Worm (Caenorhabditis elegans) whole organism, L3 larva: ENCODE results near the gene F57B7.2.

ENCODE experiments used
- R02D3.7 ChIP-seq: fragments of 150-350 bp; optimal IDR thresholded peaks from 2 replicates; lab custom pipeline; 2014; ENCODE audit warnings: missing biosample characterization, missing genetic modification characterization
- ZK546.5 ChIP-seq: sonication (generic microtip); optimal IDR thresholded peaks from 2 replicates; lab custom pipeline; 2017; ENCODE audit warnings: missing biosample characterization, missing genetic modification characterization
- ama-1 ChIP-seq: fragments of 150-350 bp; optimal IDR thresholded peaks from 2 replicates; lab custom pipeline; 2018
- ceh-28 ChIP-seq: fragments of 150-350 bp; optimal IDR thresholded peaks from 2 replicates; lab custom pipeline; 2014; ENCODE audit warnings: missing biosample characterization, missing genetic modification reagents, missing genetic modification characterization
- ceh-82 ChIP-seq: fragments of 150-350 bp; optimal IDR thresholded peaks from 2 replicates; lab custom pipeline; 2014; ENCODE audit warnings: missing biosample characterization, missing genetic modification characterization
- egl-5 ChIP-seq: fragments of 150-350 bp; optimal IDR thresholded peaks from 2 replicates; lab custom pipeline; 2017; ENCODE audit warnings: missing biosample characterization, missing genetic modification reagents, missing genetic modification characterization, inconsistent platforms
- elt-1 ChIP-seq: fragments of 150-350 bp; optimal IDR thresholded peaks from 2 replicates; lab custom pipeline; 2014; ENCODE audit warnings: missing biosample characterization, missing genetic modification characterization
- elt-2 ChIP-seq: sonication (generic microtip); optimal IDR thresholded peaks from 2 replicates; lab custom pipeline; 2016; ENCODE audit warnings: missing genetic modification reagents, mild to moderate bottlenecking, missing genetic modification characterization, missing compliant biosample characterization
- eor-1 ChIP-seq, 2 experiments: fragments of 150-350 bp; optimal IDR thresholded peaks; 2 replicates each; lab custom pipeline; 2014 to 2018; ENCODE audit warnings: missing biosample characterization in 2 of 2, missing genetic modification characterization in 2 of 2
- fkh-10 ChIP-seq: sonication (generic microtip); optimal IDR thresholded peaks from 2 replicates; lab custom pipeline; 2017; ENCODE audit warnings: missing biosample characterization, missing genetic modification reagents, missing genetic modification characterization
- fkh-2 ChIP-seq: fragments of 150-350 bp; optimal IDR thresholded peaks from 2 replicates; lab custom pipeline; 2014; ENCODE audit warnings: missing biosample characterization, missing genetic modification reagents, missing genetic modification characterization
- fos-1 ChIP-seq: fragments of 150-350 bp; optimal IDR thresholded peaks from 2 replicates; lab custom pipeline; 2014; ENCODE audit warnings: missing biosample characterization, missing genetic modification characterization
- hmg-11 ChIP-seq: sonication (generic microtip); optimal IDR thresholded peaks from 2 replicates; lab custom pipeline; 2016; ENCODE audit warnings: missing genetic modification characterization, missing compliant biosample characterization
- jun-1 ChIP-seq: fragments of 150-350 bp; optimal IDR thresholded peaks from 2 replicates; lab custom pipeline; 2014; ENCODE audit warnings: missing biosample characterization, missing genetic modification reagents, missing genetic modification characterization
- lin-15B ChIP-seq: fragments of 150-350 bp; optimal IDR thresholded peaks from 2 replicates; lab custom pipeline; 2014; ENCODE audit warnings: missing biosample characterization, missing genetic modification characterization
- mml-1 ChIP-seq: fragments of 150-350 bp; sonication (generic microtip); optimal IDR thresholded peaks from 3 replicates; lab custom pipeline; 2014; ENCODE audit warnings: missing biosample characterization, missing genetic modification characterization
- nhr-11 ChIP-seq: fragments of 150-350 bp; optimal IDR thresholded peaks from 2 replicates; lab custom pipeline; 2014; ENCODE audit warnings: missing biosample characterization, missing genetic modification characterization
- nhr-43 ChIP-seq: sonication (generic microtip); optimal IDR thresholded peaks from 2 replicates; lab custom pipeline; 2016; ENCODE audit warnings: mild to moderate bottlenecking, missing genetic modification characterization, missing compliant biosample characterization; ENCODE audit not compliant: poor library complexity, severe bottlenecking
- nhr-67 ChIP-seq: fragments of 150-350 bp; optimal IDR thresholded peaks from 2 replicates; lab custom pipeline; 2014; ENCODE audit warnings: missing biosample characterization, missing genetic modification characterization
- nhr-76 ChIP-seq: fragments of 150-350 bp; sonication (generic microtip); optimal IDR thresholded peaks from 5 replicates; lab custom pipeline; 2014; ENCODE audit warnings: missing biosample characterization, missing genetic modification characterization
- nhr-77 ChIP-seq: fragments of 150-350 bp; optimal IDR thresholded peaks from 2 replicates; lab custom pipeline; 2014; ENCODE audit warnings: missing biosample characterization, missing genetic modification characterization
- pha-4 ChIP-seq: fragments of 150-350 bp; optimal IDR thresholded peaks from 2 replicates; lab custom pipeline; 2014; ENCODE audit warnings: missing biosample characterization, missing genetic modification reagents, missing genetic modification characterization
- pqm-1 ChIP-seq: fragments of 150-350 bp; optimal IDR thresholded peaks from 2 replicates; lab custom pipeline; 2017; ENCODE audit warnings: missing biosample characterization, missing genetic modification characterization, inconsistent platforms
- sea-2 ChIP-seq: fragments of 150-350 bp; sonication (generic microtip); optimal IDR thresholded peaks from 4 replicates; lab custom pipeline; 2014; ENCODE audit warnings: missing biosample characterization, missing genetic modification reagents, missing genetic modification characterization
- skn-1 ChIP-seq: fragments of 150-350 bp; optimal IDR thresholded peaks from 2 replicates; lab custom pipeline; 2014; ENCODE audit warnings: missing biosample characterization, missing genetic modification characterization
- snpc-4 ChIP-seq: fragments of 150-350 bp; optimal IDR thresholded peaks from 2 replicates; lab custom pipeline; 2014; ENCODE audit warnings: missing biosample characterization, missing genetic modification characterization
- tbx-2 ChIP-seq: sonication (generic microtip); optimal IDR thresholded peaks from 2 replicates; lab custom pipeline; 2016; ENCODE audit warnings: mild to moderate bottlenecking, missing genetic modification characterization, missing compliant biosample characterization
- unc-62 ChIP-seq: fragments of 150-350 bp; sonication (generic microtip); optimal IDR thresholded peaks from 4 replicates; lab custom pipeline; 2014; ENCODE audit warnings: missing biosample characterization, missing genetic modification reagents, missing genetic modification characterization
- ztf-4 ChIP-seq: fragments of 150-350 bp; optimal IDR thresholded peaks from 2 replicates; lab custom pipeline; 2014; ENCODE audit warnings: missing biosample characterization, missing genetic modification characterization

Gene F57B7.2

ce11 chrV:11472209-11472608, 28.8 kb upstream of the F57B7.2 start, which contains the start of the genes nas-20 and nas-21:
TSS of gene nas-20 (minus strand) at chrV:11472309.
TSS of gene nas-21 (plus strand) at chrV:11472564.
- TF ChIP-seq skn-1 (tag; lab: Kevin White, UChicago): no peak
- TF ChIP-seq ama-1 (lab: Kevin White, UChicago): no peak
- no peak for TF ChIP-seq ztf-4 (tag; lab: Kevin White, UChicago)
- TF ChIP-seq fos-1 (tag; lab: Kevin White, UChicago): no peak
- TF ChIP-seq R02D3.7 (tag; lab: Kevin White, UChicago): no peak
- no peak for TF ChIP-seq nhr-67 (tag; lab: Kevin White, UChicago)
- TF ChIP-seq eor-1 (tag; optimal IDR thresholded peaks at IDR 0.05; lab: Kevin White, UChicago): no peak
- no peak for TF ChIP-seq nhr-76 (tag; lab: Kevin White, UChicago)
- no peak for TF ChIP-seq ZK546.5 (tag; lab: Kevin White, UChicago)

- TF ChIP-seq hmg-11 (tag; lab: Kevin White, UChicago): no peak
- no peak for TF ChIP-seq nhr-77 (tag; lab: Kevin White, UChicago)
- TF ChIP-seq fkh-2: no peak
- TF ChIP-seq nhr-67 (tag; lab: Kevin White, UChicago): no peak
- no peak for TF ChIP-seq nhr-76 (tag; lab: Kevin White, UChicago)
- TF ChIP-seq elt-2: peak; percentile 97
- peak; percentile 37 for TF ChIP-seq jun-1 (tag; lab: Kevin White, UChicago)
- no peak for TF ChIP-seq fkh-10
- TF ChIP-seq fos-1 (tag; lab: Kevin White, UChicago): no peak
- TF ChIP-seq lin-15B (tag; lab: Kevin White, UChicago): no peak
- TF ChIP-seq pha-4 (tag; lab: Kevin White, UChicago): no peak
- TF ChIP-seq egl-5 (tag; lab: Kevin White, UChicago): no peak
- no peak for TF ChIP-seq R02D3.7 (tag; lab: Kevin White, UChicago)
- no peak for TF ChIP-seq skn-1 (tag; lab: Kevin White, UChicago)
- no peak for TF ChIP-seq tbx-2 (tag; lab: Kevin White, UChicago)
- no peak for TF ChIP-seq ztf-4 (tag; lab: Kevin White, UChicago)
- peak; percentile 86 for TF ChIP-seq pqm-1 (tag; lab: Kevin White, UChicago)
- TF ChIP-seq mml-1 (tag; lab: Kevin White, UChicago): no peak
- TF ChIP-seq snpc-4 (tag; lab: Kevin White, UChicago): no peak
Measured at ce11 chrV:11470210-11470713, 26.9 kb upstream of the F57B7.2 start, which contains the start of gene aat-6. TSS of gene aat-6 (minus strand) at chrV:11470663.

DNA sequence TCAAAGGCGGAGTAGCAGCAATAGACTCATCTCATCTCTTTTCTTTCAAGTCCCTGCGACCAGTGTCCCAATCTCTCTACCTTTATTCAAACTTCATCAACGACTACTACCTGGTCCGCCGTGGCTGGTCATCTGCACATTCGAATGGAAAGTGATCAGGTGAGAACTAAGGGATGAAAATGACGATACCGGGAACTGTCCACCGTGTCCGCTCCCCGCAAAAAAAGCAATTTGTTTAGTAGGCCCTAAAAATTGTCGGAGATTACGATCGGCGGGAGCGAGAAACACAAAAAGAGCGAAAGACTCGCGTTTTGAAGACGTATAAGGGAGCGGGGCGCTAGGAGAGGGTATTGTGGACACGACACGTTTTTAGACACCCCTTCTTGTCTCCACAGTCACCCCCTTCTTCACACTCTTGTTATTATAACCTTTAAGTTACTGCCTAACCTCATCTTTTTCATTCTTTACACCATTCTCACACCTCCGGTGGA, 19.6 kb upstream of the F57B7.2 start, which contains the start of gene zipt-16:
Gene zipt-16 (plus strand): TSS at position 51 of the 491 bp plus-strand sequence.
- TF ChIP-seq nhr-76 (tag; lab: Kevin White, UChicago): no peak
- TF ChIP-seq elt-1: peak; percentile 13

DNA sequence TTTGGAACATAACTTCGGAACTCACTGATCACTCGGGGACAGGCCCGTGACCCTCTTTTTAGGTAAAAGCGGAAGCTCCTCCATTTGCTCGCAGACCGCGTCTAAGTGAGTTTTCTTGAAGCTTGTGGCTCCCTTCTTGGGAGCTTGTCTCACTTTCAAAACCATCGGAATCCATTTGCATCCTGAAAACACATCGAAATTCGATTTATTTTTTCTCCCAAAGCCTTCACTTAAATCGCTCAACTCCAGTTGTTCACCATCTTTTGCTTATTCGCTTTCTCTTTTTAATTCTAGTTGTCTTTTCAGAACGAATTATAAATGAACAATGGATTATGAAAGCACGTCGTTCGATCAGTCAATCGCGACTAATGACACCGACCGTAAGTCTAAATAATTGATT, 15.9 kb upstream of the F57B7.2 start, which contains the start of gene T11F9.1:
Gene T11F9.1 (plus strand): TSS at position 301 of the 400 bp plus-strand sequence.
- TF ChIP-seq nhr-77 (tag; lab: Kevin White, UChicago) (no peak), egl-5 (tag; lab: Kevin White, UChicago) (no peak), nhr-76 (tag; lab: Kevin White, UChicago) (no peak), tbx-2 (tag; lab: Kevin White, UChicago) (no peak), nhr-11 (no peak), eor-1 (tag; optimal IDR thresholded peaks at IDR 0.05; lab: Kevin White, UChicago) (no peak), mml-1 (tag; lab: Kevin White, UChicago) (no peak)
- TF ChIP-seq, all 47 proteins: peak for 0

DNA sequence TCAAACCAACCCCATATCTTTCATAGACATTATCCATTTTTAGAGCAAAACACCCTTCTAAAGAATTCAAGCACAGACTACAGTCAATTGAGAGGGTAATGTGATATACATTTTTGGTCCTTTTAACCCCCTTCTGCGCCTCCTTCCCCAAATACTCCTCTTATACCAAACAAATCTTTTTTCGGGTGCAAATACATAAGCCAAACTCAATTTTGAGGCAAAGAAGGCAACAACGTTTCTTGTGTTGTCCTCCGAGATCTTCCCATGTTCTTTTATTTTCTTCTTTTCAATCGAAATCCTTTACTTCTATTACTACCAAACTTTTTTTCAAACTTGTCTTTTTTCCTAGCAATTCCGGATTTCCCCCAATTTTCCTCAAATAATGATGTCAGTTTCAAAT, 11.5 kb upstream of the F57B7.2 start:
- no peak for TF ChIP-seq ceh-28
- no peak for TF ChIP-seq unc-62
- no peak for TF ChIP-seq nhr-11
- TF ChIP-seq elt-1: no peak
- no peak for TF ChIP-seq ztf-4 (tag; lab: Kevin White, UChicago)
- TF ChIP-seq fos-1 (tag; lab: Kevin White, UChicago): no peak

DNA sequence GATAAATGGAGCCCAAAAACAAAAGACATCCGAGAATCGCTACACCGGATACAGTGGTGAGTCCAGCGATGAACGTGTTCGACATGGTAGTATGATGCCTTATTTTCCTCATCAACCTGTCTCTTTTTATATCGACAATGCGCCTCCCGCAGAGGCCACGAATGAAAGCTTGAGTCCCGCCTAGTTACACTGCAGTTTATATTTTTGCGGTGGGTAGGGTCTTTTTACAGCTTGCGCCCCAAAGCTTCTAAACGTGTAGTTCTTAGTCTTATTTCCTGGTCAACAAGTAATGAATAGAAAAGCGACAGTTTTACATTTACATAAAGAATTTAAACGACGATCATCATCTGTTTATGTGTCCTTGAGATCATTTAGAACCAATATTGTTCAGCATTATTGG, 6.9 kb upstream of the F57B7.2 start, which contains the start of gene col-156:
Gene col-156 (minus strand): TSS at position 101 of the 400 bp plus-strand sequence.
- TF ChIP-seq elt-2 (no peak), eor-1 (tag; optimal IDR thresholded peaks at IDR 0.05; lab: Kevin White, UChicago) (no peak), nhr-76 (tag; lab: Kevin White, UChicago) (no peak), nhr-11 (no peak), ceh-82 (tag; lab: Kevin White, UChicago) (no peak), lin-15B (tag; lab: Kevin White, UChicago) (no peak), sea-2 (GFP tag; lab: Kevin White, UChicago) (no peak), ZK546.5 (tag; lab: Kevin White, UChicago) (no peak), unc-62 (no peak), nhr-43 (tag; lab: Kevin White, UChicago) (no peak)
- TF ChIP-seq, all 47 proteins: peak for 0
